Worm (Caenorhabditis elegans): ENCODE results near the gene ZC443.1.

- no peak for TF ChIP-seq nhr-28 (tag; optimal IDR thresholded peaks at IDR 0.05)
- no peak for TF ChIP-seq nhr-237 (tag; optimal IDR thresholded peaks at IDR 0.05)
- no peak for TF ChIP-seq C16A3.4 (tag; optimal IDR thresholded peaks at IDR 0.05)
- no peak for TF ChIP-seq lin-35 (GFP tag; optimal IDR thresholded peaks at IDR 0.05)
- no peak for TF ChIP-seq fkh-10 (GFP tag; optimal IDR thresholded peaks at IDR 0.05)
- TF ChIP-seq pax-3 (tag; optimal IDR thresholded peaks at IDR 0.05) = no peak
- TF ChIP-seq ceh-63 (GFP tag; optimal IDR thresholded peaks at IDR 0.05) = no peak
- TF ChIP-seq fos-1 (tag; optimal IDR thresholded peaks at IDR 0.05) = no peak
These were observed 14.9 kb upstream of the ZC443.1 start, which contains the start of gene ugt-16 for ce11 chrV:12824777-12825176.
